Worm (Caenorhabditis elegans): ENCODE measurements around the gene T18D3.9.

The T18D3.9 gene

DNA sequence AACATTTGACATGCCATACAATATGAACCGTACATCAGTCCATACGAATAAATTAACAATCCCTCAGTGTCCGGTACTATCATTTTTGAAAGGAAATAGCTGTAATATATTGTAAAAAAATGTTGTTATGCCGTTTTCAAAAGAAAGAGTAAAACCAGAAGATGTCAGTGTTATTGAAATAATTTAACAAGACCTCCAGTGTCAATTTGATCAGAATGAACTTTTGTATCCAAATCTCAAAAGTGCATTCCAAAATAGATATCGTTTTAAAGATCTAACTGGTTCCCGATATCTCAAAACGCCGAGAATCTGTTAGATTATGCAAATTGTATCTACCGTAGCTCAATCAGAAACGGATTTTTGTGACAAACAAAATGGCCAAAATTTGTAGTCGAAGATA, 7.3 kb upstream of the T18D3.9 start, which contains the start of gene odr-7:
Gene odr-7, minus strand, starts transcription at position 101 of the 400 bp plus-strand sequence.
- TF ChIP-seq ztf-4 (tag; optimal IDR thresholded peaks at IDR 0.05) (no peak), nhr-12 (tag; optimal IDR thresholded peaks at IDR 0.05) (no peak), sem-4 (tag; optimal IDR thresholded peaks at IDR 0.05) (no peak), crh-2 (tag; optimal IDR thresholded peaks at IDR 0.05) (no peak), ztf-1 (GFP tag; conservative IDR thresholded peaks at IDR 0.05) (no peak), nhr-25 (tag; optimal IDR thresholded peaks at IDR 0.05) (no peak), mdl-1 (tag; optimal IDR thresholded peaks at IDR 0.05) (no peak), nhr-6 (tag; optimal IDR thresholded peaks at IDR 0.05) (no peak), unc-62 (GFP tag; optimal IDR thresholded peaks at IDR 0.05) (no peak), Y55F3AM.14 (GFP tag; optimal IDR thresholded peaks at IDR 0.05) (no peak), R02D3.7 (tag; optimal IDR thresholded peaks at IDR 0.05) (no peak), alr-1 (tag; optimal IDR thresholded peaks at IDR 0.05) (no peak), snpc-4 (tag; optimal IDR thresholded peaks at IDR 0.05) (no peak), nhr-21 (tag; optimal IDR thresholded peaks at IDR 0.05) (no peak), ceh-16 (tag; optimal IDR thresholded peaks at IDR 0.05) (no peak), mab-5 (tag; optimal IDR thresholded peaks at IDR 0.05) (no peak), aly-2 (tag; optimal IDR thresholded peaks at IDR 0.05) (no peak), C34F6.9 (tag; optimal IDR thresholded peaks at IDR 0.05) (no peak)

DNA sequence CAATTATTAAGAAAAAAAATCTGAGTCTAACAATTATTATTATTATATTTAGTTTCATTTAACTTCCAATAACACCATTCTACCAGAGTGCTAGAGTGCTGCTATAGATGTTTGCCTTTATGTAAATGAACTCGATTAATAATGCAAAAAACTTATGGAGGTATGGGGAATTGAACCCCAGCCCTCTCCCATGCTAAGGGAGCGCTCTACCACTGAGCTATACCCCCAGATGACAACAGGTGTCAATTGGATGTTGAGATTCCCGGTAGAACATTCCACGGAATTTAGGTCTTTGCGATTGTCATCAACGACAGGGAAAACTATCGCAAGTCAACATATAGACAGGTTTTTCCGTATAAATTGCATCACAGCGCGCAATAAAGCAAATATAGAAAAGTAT, 3.8 kb upstream of the T18D3.9 start:
- TF ChIP-seq egl-27 (tag; optimal IDR thresholded peaks at IDR 0.05) (peak; percentile 56), elt-3 (tag; optimal IDR thresholded peaks at IDR 0.05) (no peak), aly-2 (tag; optimal IDR thresholded peaks at IDR 0.05) (no peak), R02D3.7 (tag; optimal IDR thresholded peaks at IDR 0.05) (no peak), nhr-6 (tag; optimal IDR thresholded peaks at IDR 0.05) (peak; percentile 19), F13H6.1 (tag; optimal IDR thresholded peaks at IDR 0.05) (peak; percentile 70), snpc-4 (tag; optimal IDR thresholded peaks at IDR 0.05) (no peak), ceh-82 (tag; optimal IDR thresholded peaks at IDR 0.05) (no peak), nhr-11 (tag; optimal IDR thresholded peaks at IDR 0.05) (no peak), ama-1 (optimal IDR thresholded peaks at IDR 0.05) (no peak), ZK546.5 (tag; optimal IDR thresholded peaks at IDR 0.05) (no peak), peb-1 (tag; optimal IDR thresholded peaks at IDR 0.05) (no peak), nhr-12 (tag; optimal IDR thresholded peaks at IDR 0.05) (no peak), nhr-23 (tag; optimal IDR thresholded peaks at IDR 0.05) (no peak), lsy-2 (tag; optimal IDR thresholded peaks at IDR 0.05) (peak in 1 of 2 experiments; percentile 57), crh-2 (tag; optimal IDR thresholded peaks at IDR 0.05) (peak; percentile 50), blmp-1 (tag; optimal IDR thresholded peaks at IDR 0.05; ENCODE audit: insufficient read depth) (no peak), nhr-25 (tag; optimal IDR thresholded peaks at IDR 0.05) (no peak), nhr-237 (tag; optimal IDR thresholded peaks at IDR 0.05) (no peak), zag-1 (tag; optimal IDR thresholded peaks at IDR 0.05) (no peak), mdl-1 (tag; optimal IDR thresholded peaks at IDR 0.05) (no peak), fos-1 (tag; optimal IDR thresholded peaks at IDR 0.05) (peak; percentile 20), mab-5 (tag; optimal IDR thresholded peaks at IDR 0.05) (no peak), lin-39 (tag; optimal IDR thresholded peaks at IDR 0.05) (no peak), unc-39 (tag; optimal IDR thresholded peaks at IDR 0.05) (no peak), sma-3 (GFP tag; optimal IDR thresholded peaks at IDR 0.05) (peak; percentile 62), ztf-11 (tag; optimal IDR thresholded peaks at IDR 0.05) (no peak), elt-1 (tag; optimal IDR thresholded peaks at IDR 0.05) (no peak), unc-62 (GFP tag; optimal IDR thresholded peaks at IDR 0.05) (no peak), alr-1 (tag; optimal IDR thresholded peaks at IDR 0.05) (no peak), skn-1 (tag; optimal IDR thresholded peaks at IDR 0.05) (no peak), Y55F3AM.14 (GFP tag; optimal IDR thresholded peaks at IDR 0.05) (peak; percentile 21), dmd-4 (tag; optimal IDR thresholded peaks at IDR 0.05) (no peak), C34F6.9 (tag; optimal IDR thresholded peaks at IDR 0.05) (no peak), nhr-21 (tag; optimal IDR thresholded peaks at IDR 0.05) (peak; percentile 83), ceh-16 (tag; optimal IDR thresholded peaks at IDR 0.05) (peak; percentile 15), ztf-4 (tag; optimal IDR thresholded peaks at IDR 0.05) (peak; percentile 11), gmeb-1 (tag; optimal IDR thresholded peaks at IDR 0.05) (peak; percentile 43), unc-55 (GFP tag; optimal IDR thresholded peaks at IDR 0.05) (no peak), ztf-1 (GFP tag; conservative IDR thresholded peaks at IDR 0.05) (no peak), nhr-10 (tag; optimal IDR thresholded peaks at IDR 0.05) (no peak), mbf-1 (tag; optimal IDR thresholded peaks at IDR 0.05) (no peak), lin-11 (tag; optimal IDR thresholded peaks at IDR 0.05) (no peak), sma-9 (GFP tag; optimal IDR thresholded peaks at IDR 0.05) (peak; percentile 73), sma-9 (tag; optimal IDR thresholded peaks at IDR 0.05) (no peak), sem-4 (tag; optimal IDR thresholded peaks at IDR 0.05) (peak; percentile 47), lin-13 (GFP tag; optimal IDR thresholded peaks at IDR 0.05) (peak; percentile 47), nhr-129 (tag; optimal IDR thresholded peaks at IDR 0.05) (peak; percentile 84), nhr-77 (tag; optimal IDR thresholded peaks at IDR 0.05) (no peak)
